Worm (Caenorhabditis elegans): ENCODE data around the gene Y82E9BR.17.

The Y82E9BR.17 gene

ce11 chrIII:1468358-1469305 is 13.1 kb upstream of the Y82E9BR.17 start:
- TF ChIP-seq unc-62 (GFP tag; optimal IDR thresholded peaks at IDR 0.05 in 1 of 2), result peak in 1 of 2 experiments; percentile 23
- no peak for TF ChIP-seq unc-62 (tag; optimal IDR thresholded peaks at IDR 0.05)
- no peak for TF ChIP-seq ces-1 (GFP tag; optimal IDR thresholded peaks at IDR 0.05)
- TF ChIP-seq ceh-28 (tag; optimal IDR thresholded peaks at IDR 0.05), result peak; percentile 87
- no peak for TF ChIP-seq lsy-2 (tag; optimal IDR thresholded peaks at IDR 0.05)
- no peak for TF ChIP-seq ZK546.5 (tag; optimal IDR thresholded peaks at IDR 0.05)
- TF ChIP-seq ceh-32 (tag; optimal IDR thresholded peaks at IDR 0.05; ENCODE audit: poor library complexity), result no peak

- TF ChIP-seq php-3 (GFP tag; IDR thresholded peaks at IDR 0.05) (no peak), lin-15B (tag; optimal IDR thresholded peaks at IDR 0.05) (no peak), daf-19 (GFP tag; conservative IDR thresholded peaks at IDR 0.05) (no peak), arid-1 (GFP tag; conservative IDR thresholded peaks at IDR 0.05) (no peak), mdl-1 (tag; optimal IDR thresholded peaks at IDR 0.05) (no peak), madf-9 (GFP tag; conservative IDR thresholded peaks at IDR 0.05) (no peak), fkh-10 (GFP tag; optimal IDR thresholded peaks at IDR 0.05) (no peak), R02D3.7 (tag; optimal IDR thresholded peaks at IDR 0.05) (no peak), dve-1 (tag; optimal IDR thresholded peaks at IDR 0.05; ENCODE audit: insufficient read depth) (no peak)
These were observed 1.3 kb upstream of the Y82E9BR.17 start for ce11 chrIII:1456859-1457258.

- TF ChIP-seq daf-12 (tag; optimal IDR thresholded peaks at IDR 0.05) (no peak), unc-130 (GFP tag; optimal IDR thresholded peaks at IDR 0.05) (no peak), F44E2.7 (GFP tag; IDR thresholded peaks at IDR 0.05) (no peak), lim-7 (GFP tag; IDR thresholded peaks at IDR 0.05) (no peak), zip-11 (GFP tag; IDR thresholded peaks at IDR 0.05) (no peak), lin-1 (GFP tag; IDR thresholded peaks at IDR 0.05) (no peak), dmd-6 (GFP tag; IDR thresholded peaks at IDR 0.05) (no peak), nhr-25 (tag; optimal IDR thresholded peaks at IDR 0.05; ENCODE audit: borderline replicate concordance, insufficient read depth) (no peak), ceh-32 (tag; optimal IDR thresholded peaks at IDR 0.05; ENCODE audit: poor library complexity) (no peak), ztf-7 (tag; optimal IDR thresholded peaks at IDR 0.05) (no peak), spr-1 (tag; optimal IDR thresholded peaks at IDR 0.05) (no peak), nhr-41 (GFP tag; IDR thresholded peaks at IDR 0.05) (no peak), madf-5 (GFP tag; IDR thresholded peaks at IDR 0.05) (no peak), gei-8 (GFP tag; optimal IDR thresholded peaks at IDR 0.05) (no peak), dmd-8 (GFP tag; IDR thresholded peaks at IDR 0.05) (no peak), F37D6.2 (tag; optimal IDR thresholded peaks at IDR 0.05) (no peak), mdl-1 (tag; optimal IDR thresholded peaks at IDR 0.05) (no peak), tag-97 (GFP tag; IDR thresholded peaks at IDR 0.05) (no peak), hif-1 (tag; optimal IDR thresholded peaks at IDR 0.05) (no peak), T26A8.4 (GFP tag; IDR thresholded peaks at IDR 0.05) (no peak)
These were observed 8.8 kb downstream of the Y82E9BR.17 start for ce11 chrIII:1446747-1447146.

- TF ChIP-seq Y5F2A.4 (GFP tag; optimal IDR thresholded peaks at IDR 0.05) (no peak), set-16 (GFP tag; IDR thresholded peaks at IDR 0.05) (peak; percentile 89), lin-38 (GFP tag; IDR thresholded peaks at IDR 0.05) (0 out of 2 replicates have a peak, but pooled peaks have one; percentile 17), dmd-8 (GFP tag; IDR thresholded peaks at IDR 0.05) (0 out of 2 replicates have a peak, but pooled peaks have one; percentile 27), unc-130 (GFP tag; optimal IDR thresholded peaks at IDR 0.05) (no peak), fkh-10 (GFP tag; optimal IDR thresholded peaks at IDR 0.05) (no peak), unc-62 (GFP tag; optimal IDR thresholded peaks at IDR 0.05 in 1 of 2) (no peak), unc-62 (tag; optimal IDR thresholded peaks at IDR 0.05) (no peak), egl-43 (GFP tag; IDR thresholded peaks at IDR 0.05) (peak; percentile 46; the same call in 1 of the 2 replicates), attf-4 (tag; optimal IDR thresholded peaks at IDR 0.05) (no peak)
These were observed 16.0 kb downstream of the Y82E9BR.17 start for ce11 chrIII:1439609-1440008.
